Fruit fly (Drosophila melanogaster): ENCODE data around the gene CG17681.

The CG17681 gene

DNA sequence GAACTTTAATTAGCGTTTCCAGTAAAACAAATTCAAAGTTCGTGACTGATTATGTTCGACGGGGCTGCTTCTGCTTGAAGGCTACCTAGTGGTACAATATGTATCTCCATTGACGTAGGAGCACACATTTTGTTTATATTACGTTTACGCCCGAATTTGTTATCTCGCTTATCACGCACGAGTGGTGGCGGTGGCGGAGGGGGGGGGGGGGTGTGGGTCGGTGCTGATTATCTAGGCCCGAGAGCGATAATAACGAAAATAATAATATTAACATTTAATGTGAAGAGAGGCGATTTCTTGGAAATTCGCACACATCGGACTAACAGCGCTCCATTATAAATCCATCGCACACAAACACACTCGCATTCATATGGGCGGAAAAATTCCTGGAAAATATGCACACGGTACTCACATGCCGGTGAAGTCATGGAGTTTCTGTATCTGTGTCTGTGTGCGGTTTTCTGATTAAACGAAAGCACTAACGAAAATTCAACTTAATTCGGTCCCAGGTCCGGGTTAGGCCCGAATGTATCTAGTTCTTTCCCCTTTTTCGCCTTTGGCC, 5.3 kb upstream of the CG17681 start (continued):
- TF ChIP-seq mirr (GFP tag; optimal IDR thresholded peaks at IDR 0.05) = peak; percentile 96
- peak; percentile 43 for TF ChIP-seq caup (GFP tag; optimal IDR thresholded peaks at IDR 0.05; ENCODE audit: severe bottlenecking)
- peak; percentile 88 for TF ChIP-seq cwo (GFP tag; optimal IDR thresholded peaks at IDR 0.05)
- peak; percentile 37 for TF ChIP-seq Med (GFP tag)
- TF ChIP-seq CG12769 (tag; optimal IDR thresholded peaks at IDR 0.05) = peak; percentile 41
- TF ChIP-seq cas (GFP tag; IDR thresholded peaks at IDR 0.05) = no peak
- peak; percentile 32 for TF ChIP-seq Hmr (GFP tag; optimal IDR thresholded peaks at IDR 0.05)
- TF ChIP-seq BtbVII (GFP tag; optimal IDR thresholded peaks at IDR 0.05) = peak; percentile 9
- TF ChIP-seq CG15479 (GFP tag; optimal IDR thresholded peaks at IDR 0.05) = peak; percentile 32
- TF ChIP-seq Hey (tag; optimal IDR thresholded peaks at IDR 0.05) = peak; percentile 56
- no peak for TF ChIP-seq CG3838 (GFP tag; optimal IDR thresholded peaks at IDR 0.05)
- TF ChIP-seq Fer1 (GFP tag; optimal IDR thresholded peaks at IDR 0.05) = peak; percentile 34
- no peak for TF ChIP-seq otp (GFP tag; IDR thresholded peaks at IDR 0.05)
- peak; percentile 16 for TF ChIP-seq cg (GFP tag; optimal IDR thresholded peaks at IDR 0.05)
- peak; percentile 35 for TF ChIP-seq CG7987 (GFP tag; optimal IDR thresholded peaks at IDR 0.05)
- no peak for TF ChIP-seq vfl (GFP tag; optimal IDR thresholded peaks at IDR 0.05)
- peak in 1 of 2 experiments; percentile 29 for TF ChIP-seq Pdp1 (GFP tag; optimal IDR thresholded peaks at IDR 0.05)
- no peak for TF ChIP-seq CG8290 (GFP tag; optimal IDR thresholded peaks at IDR 0.05)
- TF ChIP-seq CG8290 (tag; optimal IDR thresholded peaks at IDR 0.05) = peak in 1 of 2 experiments; percentile 22
- peak; percentile 31 for TF ChIP-seq Deaf1 (tag; optimal IDR thresholded peaks at IDR 0.05)
- no peak for TF ChIP-seq CG15696 (tag; optimal IDR thresholded peaks at IDR 0.05)
- TF ChIP-seq wor (GFP tag; IDR thresholded peaks at IDR 0.05) = no peak
- peak; percentile 17 for TF ChIP-seq CG18599 (GFP tag; optimal IDR thresholded peaks at IDR 0.05)
- no peak for TF ChIP-seq usp (GFP tag; optimal IDR thresholded peaks at IDR 0.05)
- peak; percentile 21 for TF ChIP-seq wek (GFP tag; optimal IDR thresholded peaks at IDR 0.05)
- TF ChIP-seq ems (GFP tag; optimal IDR thresholded peaks at IDR 0.05) = no peak
- TF ChIP-seq CG14860 (GFP tag; IDR thresholded peaks at IDR 0.05; ENCODE audit: partially characterized antibody) = no peak
- TF ChIP-seq Adf1 (GFP tag; IDR thresholded peaks at IDR 0.05) = peak; percentile 21; the same call in 1 of the 2 replicates
- TF ChIP-seq chinmo (GFP tag; IDR thresholded peaks at IDR 0.05; ENCODE audit: partially characterized antibody) = 0 out of 4 replicates have a peak, but pooled peaks have one; percentile 17
- peak in 1 of 2 experiments; percentile 0 for TF ChIP-seq Hr78 (GFP tag; optimal IDR thresholded peaks at IDR 0.05)
- TF ChIP-seq CG1233 (GFP tag; optimal IDR thresholded peaks at IDR 0.05) = peak; percentile 12
- no peak for TF ChIP-seq HHEX (GFP tag; optimal IDR thresholded peaks at IDR 0.05)
- TF ChIP-seq CG10209 (GFP tag; optimal IDR thresholded peaks at IDR 0.05) = no peak
- TF ChIP-seq ab (GFP tag; optimal IDR thresholded peaks at IDR 0.05) = no peak
- peak; percentile 89 for TF ChIP-seq CG34376 (GFP tag; optimal IDR thresholded peaks at IDR 0.05)
- peak; percentile 37 for TF ChIP-seq lab (GFP tag; optimal IDR thresholded peaks at IDR 0.05)

dm6 chr2L:18148552-18149219, 4.2 kb upstream of the CG17681 start:
- TF ChIP-seq CG7928 (GFP tag; optimal IDR thresholded peaks at IDR 0.05) (peak; percentile 14), ken (GFP tag; IDR thresholded peaks at IDR 0.05) (peak; percentile 37; the same call in 1 of the 3 replicates), ftz-f1 (GFP tag; optimal IDR thresholded peaks at IDR 0.05) (peak; percentile 67), CG5953 (GFP tag; IDR thresholded peaks at IDR 0.05) (peak; percentile 67; the same call in 1 of the 2 replicates), CG16863 (GFP tag; optimal IDR thresholded peaks at IDR 0.05) (no peak), crc (GFP tag; optimal IDR thresholded peaks at IDR 0.05) (no peak), Dp (GFP tag; optimal IDR thresholded peaks at IDR 0.05) (no peak), Side (GFP tag; optimal IDR thresholded peaks at IDR 0.05) (peak; percentile 49), schlank (tag; optimal IDR thresholded peaks at IDR 0.05) (peak; percentile 82), fd96Cb (tag; optimal IDR thresholded peaks at IDR 0.05) (peak; percentile 40), CG18011 (GFP tag; optimal IDR thresholded peaks at IDR 0.05) (peak; percentile 38), CG15601 (tag; optimal IDR thresholded peaks at IDR 0.05) (peak; percentile 67), CG3407 (GFP tag; optimal IDR thresholded peaks at IDR 0.05) (peak; percentile 84)

Measured in whole organism, embryonic.